Fruit fly (Drosophila melanogaster): ENCODE results near the gene CG31955.

Gene CG31955

dm6 chr2L:3703260-3703659 lies 9.6 kb downstream of the CG31955 start, which contains the start of gene CG2816 (continued):
- TF ChIP-seq gcm (GFP tag; optimal IDR thresholded peaks at IDR 0.05), result no peak
- 0 out of 2 replicates have a peak, but pooled peaks have one; percentile 22 for TF ChIP-seq CG17328 (GFP tag; IDR thresholded peaks at IDR 0.05)
- TF ChIP-seq ssp (GFP tag; IDR thresholded peaks at IDR 0.05), result no peak
- TF ChIP-seq CG13894 (tag; optimal IDR thresholded peaks at IDR 0.05), result no peak
- peak; percentile 53 for TF ChIP-seq kay (GFP tag; optimal IDR thresholded peaks at IDR 0.05)
- no peak for TF ChIP-seq danr (GFP tag; IDR thresholded peaks at IDR 0.05)
- TF ChIP-seq CG8281 (tag; optimal IDR thresholded peaks at IDR 0.05), result no peak
- TF ChIP-seq luna (GFP tag; optimal IDR thresholded peaks at IDR 0.05), result peak; percentile 80
- no peak for TF ChIP-seq GATAe (GFP tag; conservative IDR thresholded peaks at IDR 0.05)
- TF ChIP-seq CG6175 (GFP tag; IDR thresholded peaks at IDR 0.05), result no peak
- TF ChIP-seq CG17829 (tag; optimal IDR thresholded peaks at IDR 0.05), result no peak
- no peak for TF ChIP-seq CG17612 (GFP tag; IDR thresholded peaks at IDR 0.05)
- TF ChIP-seq CoRest (tag; optimal IDR thresholded peaks at IDR 0.05), result peak; percentile 49
- peak; percentile 55 for TF ChIP-seq CG11504 (tag; optimal IDR thresholded peaks at IDR 0.05)
- peak; percentile 24 for TF ChIP-seq tap (tag; optimal IDR thresholded peaks at IDR 0.05)
- no peak for TF ChIP-seq p53 (GFP tag; optimal IDR thresholded peaks at IDR 0.05)
- TF ChIP-seq slbo (GFP tag; IDR thresholded peaks at IDR 0.05), result peak; percentile 95
- TF ChIP-seq fru (optimal IDR thresholded peaks at IDR 0.05), result no peak
- peak; percentile 16 for TF ChIP-seq repo (GFP tag; optimal IDR thresholded peaks at IDR 0.05)
- peak; percentile 51 for TF ChIP-seq CG1603 (tag; optimal IDR thresholded peaks at IDR 0.05)
- TF ChIP-seq pros (GFP tag; optimal IDR thresholded peaks at IDR 0.05), result no peak
- TF ChIP-seq CG34224 (GFP tag; IDR thresholded peaks at IDR 0.05; ENCODE audit: partially characterized antibody), result no peak
- no peak for TF ChIP-seq CG14965 (GFP tag; optimal IDR thresholded peaks at IDR 0.05; ENCODE audit: borderline replicate concordance)
- peak; percentile 40 for TF ChIP-seq az2 (GFP tag; optimal IDR thresholded peaks at IDR 0.05)
- peak; percentile 75 for TF ChIP-seq CG9876 (GFP tag; optimal IDR thresholded peaks at IDR 0.05)
- TF ChIP-seq Nf-YC (tag; optimal IDR thresholded peaks at IDR 0.05), result no peak
- TF ChIP-seq Ets65A (GFP tag), result no peak
- TF ChIP-seq Dref (GFP tag; IDR thresholded peaks at IDR 0.05), result 0 out of 2 replicates have a peak, but pooled peaks have one; percentile 25
- TF ChIP-seq Fer3 (tag; optimal IDR thresholded peaks at IDR 0.05), result peak; percentile 63
- TF ChIP-seq Dip3 (GFP tag; optimal IDR thresholded peaks at IDR 0.05), result peak; percentile 83
- no peak for TF ChIP-seq CG1529 (GFP tag; optimal IDR thresholded peaks at IDR 0.05)
- no peak for TF ChIP-seq CG31441 (GFP tag; IDR thresholded peaks at IDR 0.05)
- TF ChIP-seq CG7556 (GFP tag; optimal IDR thresholded peaks at IDR 0.05), result no peak
- TF ChIP-seq Spps (tag; optimal IDR thresholded peaks at IDR 0.05), result no peak
- TF ChIP-seq CG9609 (GFP tag; optimal IDR thresholded peaks at IDR 0.05), result peak; percentile 77
- peak; percentile 22 for TF ChIP-seq CG8089 (GFP tag; optimal IDR thresholded peaks at IDR 0.05)
- TF ChIP-seq lbe (GFP tag; optimal IDR thresholded peaks at IDR 0.05), result peak; percentile 86
- TF ChIP-seq CG14860 (GFP tag; IDR thresholded peaks at IDR 0.05; ENCODE audit: partially characterized antibody), result no peak
- no peak for TF ChIP-seq chm (GFP tag; IDR thresholded peaks at IDR 0.05)
- TF ChIP-seq org-1 (GFP tag; optimal IDR thresholded peaks at IDR 0.05), result peak; percentile 34
- TF ChIP-seq scrt (GFP tag; optimal IDR thresholded peaks at IDR 0.05), result peak; percentile 28
- TF ChIP-seq CG6813 (GFP tag; optimal IDR thresholded peaks at IDR 0.05), result no peak
- no peak for TF ChIP-seq CG6654 (GFP tag; optimal IDR thresholded peaks at IDR 0.05)
- TF ChIP-seq YL-1 (GFP tag; optimal IDR thresholded peaks at IDR 0.05), result no peak
- TF ChIP-seq CG12391 (tag; optimal IDR thresholded peaks at IDR 0.05), result no peak
- TF ChIP-seq dan (GFP tag; IDR thresholded peaks at IDR 0.05), result no peak
- no peak for TF ChIP-seq crp (GFP tag; optimal IDR thresholded peaks at IDR 0.05)
- TF ChIP-seq pnt (GFP tag; optimal IDR thresholded peaks at IDR 0.05), result no peak
- TF ChIP-seq HLH4C (GFP tag; IDR thresholded peaks at IDR 0.05; ENCODE audit: partially characterized antibody), result no peak
- TF ChIP-seq CG18764 (GFP tag; optimal IDR thresholded peaks at IDR 0.05), result no peak
- peak; percentile 65; the same call in 2 of the 3 replicates for TF ChIP-seq zfh1 (GFP tag; IDR thresholded peaks at IDR 0.05)
- TF ChIP-seq Sox100B (GFP tag; optimal IDR thresholded peaks at IDR 0.05), result peak; percentile 4

Data from whole organism, embryonic.